Fruit fly (Drosophila melanogaster) Kc167 (cell line): ENCODE data around the gene vib.

Experiments used
- Sin3A ChIP-seq: fragments of >200 bp; optimal IDR thresholded peaks from 2 replicates; lab custom pipeline; 2018; ENCODE audit warnings: missing external identifiers
- h ChIP-seq: fragments of >200 bp; optimal IDR thresholded peaks from 3 replicates; lab custom pipeline; 2018; ENCODE audit warnings: missing external identifiers
- ttk ChIP-seq: sonication (Bioruptor generic); optimal IDR thresholded peaks from 2 replicates; lab custom pipeline; 2017; ENCODE audit warnings: missing external identifiers

DNA sequence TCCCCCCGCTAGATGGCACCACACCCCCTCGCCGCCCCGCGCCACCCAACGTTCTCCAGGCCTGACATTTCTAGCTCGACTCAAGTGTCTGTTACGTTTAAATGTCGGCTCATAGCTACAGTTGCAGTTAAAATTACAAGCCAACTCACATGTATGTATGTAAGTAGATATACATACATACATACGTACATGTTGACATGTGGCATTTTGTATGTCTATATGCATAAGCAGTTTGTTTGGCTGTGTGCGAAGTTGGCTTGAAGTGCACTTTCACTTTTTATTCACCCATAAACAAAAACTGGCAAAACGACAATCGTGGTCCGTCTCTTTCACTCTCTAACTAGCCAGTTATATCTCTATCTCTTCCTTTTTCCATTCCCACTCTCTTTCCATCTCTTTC, 43.6 kb downstream of the vib start:
- TF ChIP-seq ttk (lab: Kevin White, UChicago) = no peak
- TF ChIP-seq Sin3A (lab: Kevin White, UChicago) = no peak
- TF ChIP-seq h (lab: Kevin White, UChicago) = no peak
